Fruit fly (Drosophila melanogaster) whole organism, adult: ENCODE measurements around the gene Tfb5.

Source experiments
- CG33017 ChIP-seq: fragments of 200-800 bp; sonication (Bioruptor generic); optimal IDR thresholded peaks from 2 replicates; lab custom pipeline; 2018; ENCODE audit warnings: missing biosample characterization, mild to moderate bottlenecking, missing genetic modification characterization, moderate library complexity
- ovo ChIP-seq: fragments of 200-800 bp; sonication (Bioruptor generic); optimal IDR thresholded peaks from 2 replicates; lab custom pipeline; 2016; ENCODE audit warnings: missing biosample characterization, missing genetic modification characterization
- pad ChIP-seq: fragments of 200-800 bp; sonication (Bioruptor generic); optimal IDR thresholded peaks from 3 replicates; lab custom pipeline; 2017; ENCODE audit warnings: missing biosample characterization, missing genetic modification characterization, mild to moderate bottlenecking, moderate library complexity, missing genetic modification reagents

- TF ChIP-seq CG33017 (tag; lab: Kevin White, UChicago): no peak
- TF ChIP-seq ovo (GFP tag; lab: Kevin White, UChicago): peak; percentile 82
- TF ChIP-seq pad (GFP tag; lab: Kevin White, UChicago): peak; percentile 4
These were observed 44.3 kb upstream of the Tfb5 start, which contains the start of the genes CG14036 and His3.3A for dm6 chr2L:5054953-5055352.
